Fruit fly (Drosophila melanogaster): ENCODE results near the gene CG17896.
"Not testable (repeated sequence)": the region's sequence is repeated elsewhere in the genome, so short reads cannot be mapped to it uniquely, and the experiment has no call there.

CG17896 gene

dm6 chrX:487517-487957 is 5.8 kb downstream of the CG17896 start, which contains the start of the genes CG18273 and CG3156:
Gene CG18273 (minus strand): TSS chrX:487581.
Gene CG3156 (plus strand): TSS chrX:487878.
- TF ChIP-seq psq (optimal IDR thresholded peaks at IDR 0.05): no peak
- no peak for TF ChIP-seq ttk (optimal IDR thresholded peaks at IDR 0.05)
- TF ChIP-seq Myc (optimal IDR thresholded peaks at IDR 0.05): no peak
- no peak for TF ChIP-seq Sin3A (optimal IDR thresholded peaks at IDR 0.05)
- TF ChIP-seq h (optimal IDR thresholded peaks at IDR 0.05): no peak
- no peak for TF ChIP-seq insv (optimal IDR thresholded peaks at IDR 0.05)

dm6 chrX:481642-482041 is 11.7 kb downstream of the CG17896 start, which contains the start of gene CG3176:
Gene CG3176 (plus strand): TSS chrX:481862.
- not testable (repeated sequence) for TF ChIP-seq h, Myc, Sin3A (optimal IDR thresholded peaks at IDR 0.05)

- TF ChIP-seq Sin3A (optimal IDR thresholded peaks at IDR 0.05): no peak
- no peak for TF ChIP-seq Myc (optimal IDR thresholded peaks at IDR 0.05)
- TF ChIP-seq psq (optimal IDR thresholded peaks at IDR 0.05): no peak
- TF ChIP-seq ttk (optimal IDR thresholded peaks at IDR 0.05): no peak
- no peak for TF ChIP-seq insv (optimal IDR thresholded peaks at IDR 0.05)
Measured at dm6 chrX:478766-479165, 14.5 kb downstream of the CG17896 start, which contains the start of gene CG32817. Gene CG32817 (plus strand): TSS chrX:479066.

- TF ChIP-seq psq (optimal IDR thresholded peaks at IDR 0.05) (no peak), Sin3A (optimal IDR thresholded peaks at IDR 0.05) (no peak), insv (optimal IDR thresholded peaks at IDR 0.05) (no peak), ttk (optimal IDR thresholded peaks at IDR 0.05) (no peak), Myc (optimal IDR thresholded peaks at IDR 0.05) (no peak), h (optimal IDR thresholded peaks at IDR 0.05) (no peak)
Measured at dm6 chrX:476230-477143, 16.8 kb downstream of the CG17896 start, which contains the start of the genes ebo and CG13373. Gene ebo (minus strand): TSS chrX:476579. Gene CG13373 (plus strand): TSS chrX:476984.

DNA sequence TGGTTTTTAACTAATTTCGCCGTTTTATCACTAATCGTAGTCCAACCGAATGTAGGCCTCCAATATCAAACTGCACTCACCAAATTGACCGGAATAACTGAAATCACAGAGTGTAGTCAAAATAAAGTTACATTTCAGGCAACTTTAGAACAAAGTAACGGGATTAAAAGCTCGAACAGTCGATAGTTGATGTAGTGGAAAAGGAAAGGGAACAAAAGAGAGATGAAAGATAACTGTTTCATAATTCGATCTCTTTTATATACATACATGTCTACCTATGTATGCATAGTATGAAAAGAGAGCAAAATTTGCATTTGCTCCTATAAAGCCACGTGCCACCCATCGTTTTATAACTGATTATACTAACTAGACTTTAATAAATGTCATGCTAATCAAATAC is 22.7 kb downstream of the CG17896 start, which contains the start of gene CG32816:
TSS of gene CG32816 (minus strand) at position 101 of the 400 bp plus-strand sequence.
- no peak for TF ChIP-seq Myc (optimal IDR thresholded peaks at IDR 0.05)

DNA sequence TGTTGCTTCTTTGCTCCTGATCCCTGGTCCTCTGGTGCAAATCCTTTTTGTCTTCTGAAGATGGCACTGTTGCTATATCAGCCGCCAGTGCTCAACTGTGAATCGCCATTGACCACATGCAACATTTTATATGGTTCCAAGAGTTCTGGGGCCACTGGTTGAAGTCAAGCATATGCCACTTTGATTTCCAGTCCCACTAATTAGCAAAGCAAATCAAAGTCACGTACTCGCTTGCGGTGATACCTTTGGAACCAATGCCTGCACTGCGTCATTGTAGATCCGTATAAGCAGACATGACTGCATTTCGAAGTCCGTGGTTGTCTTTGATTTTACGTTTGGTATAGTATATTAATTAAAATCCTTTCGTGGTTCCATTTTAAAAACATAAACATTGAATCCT is 24.1 kb downstream of the CG17896 start, which contains the start of gene Cyp4g1:
TSS of gene Cyp4g1 (minus strand) at position 101 of the 400 bp plus-strand sequence.
- no peak for TF ChIP-seq Myc (optimal IDR thresholded peaks at IDR 0.05)
- no peak for TF ChIP-seq insv (optimal IDR thresholded peaks at IDR 0.05)
- no peak for TF ChIP-seq psq (optimal IDR thresholded peaks at IDR 0.05)
- TF ChIP-seq h (optimal IDR thresholded peaks at IDR 0.05): no peak
- TF ChIP-seq Sin3A (optimal IDR thresholded peaks at IDR 0.05): no peak
- TF ChIP-seq ttk (optimal IDR thresholded peaks at IDR 0.05): no peak

- no peak for TF ChIP-seq h (optimal IDR thresholded peaks at IDR 0.05)
- no peak for TF ChIP-seq Myc (optimal IDR thresholded peaks at IDR 0.05)
- no peak for TF ChIP-seq insv (optimal IDR thresholded peaks at IDR 0.05)
- TF ChIP-seq psq (optimal IDR thresholded peaks at IDR 0.05): no peak
- TF ChIP-seq ttk (optimal IDR thresholded peaks at IDR 0.05): no peak
- no peak for TF ChIP-seq Sin3A (optimal IDR thresholded peaks at IDR 0.05)
Measured at dm6 chrX:463934-464333, 29.4 kb downstream of the CG17896 start.

dm6 chrX:460447-460846 is 32.8 kb downstream of the CG17896 start, which contains the start of gene ase:
Gene ase (plus strand): TSS chrX:460747.
- TF ChIP-seq h (optimal IDR thresholded peaks at IDR 0.05) (no peak), Myc (optimal IDR thresholded peaks at IDR 0.05) (no peak), psq (optimal IDR thresholded peaks at IDR 0.05) (no peak), insv (optimal IDR thresholded peaks at IDR 0.05) (no peak), ttk (optimal IDR thresholded peaks at IDR 0.05) (no peak), Sin3A (optimal IDR thresholded peaks at IDR 0.05) (no peak)

dm6 chrX:457803-458202 is 35.5 kb downstream of the CG17896 start:
- no peak for TF ChIP-seq h (optimal IDR thresholded peaks at IDR 0.05)
- TF ChIP-seq Myc (optimal IDR thresholded peaks at IDR 0.05): no peak
- TF ChIP-seq insv (optimal IDR thresholded peaks at IDR 0.05): no peak
- TF ChIP-seq ttk (optimal IDR thresholded peaks at IDR 0.05): no peak
- TF ChIP-seq psq (optimal IDR thresholded peaks at IDR 0.05): no peak
- TF ChIP-seq Sin3A (optimal IDR thresholded peaks at IDR 0.05): no peak

- TF ChIP-seq h (optimal IDR thresholded peaks at IDR 0.05) (no peak), insv (optimal IDR thresholded peaks at IDR 0.05) (no peak), ttk (optimal IDR thresholded peaks at IDR 0.05) (no peak), Sin3A (optimal IDR thresholded peaks at IDR 0.05) (no peak), psq (optimal IDR thresholded peaks at IDR 0.05) (no peak), Myc (optimal IDR thresholded peaks at IDR 0.05) (no peak)
Measured at dm6 chrX:456959-457358, 36.3 kb downstream of the CG17896 start.

dm6 chrX:452716-453115 is 40.6 kb downstream of the CG17896 start:
- TF ChIP-seq Sin3A (optimal IDR thresholded peaks at IDR 0.05) (no peak), ttk (optimal IDR thresholded peaks at IDR 0.05) (no peak), insv (optimal IDR thresholded peaks at IDR 0.05) (no peak)

dm6 chrX:448978-449377 is 44.3 kb downstream of the CG17896 start:
- TF ChIP-seq ttk (optimal IDR thresholded peaks at IDR 0.05) (no peak), insv (optimal IDR thresholded peaks at IDR 0.05) (no peak), h (optimal IDR thresholded peaks at IDR 0.05) (no peak), psq (optimal IDR thresholded peaks at IDR 0.05) (no peak), Sin3A (optimal IDR thresholded peaks at IDR 0.05) (no peak), Myc (optimal IDR thresholded peaks at IDR 0.05) (no peak)
